Worm (Caenorhabditis elegans) whole organism, young adult: ENCODE measurements around the gene M199.8.

ENCODE experiments used
- F57A8.1 ChIP-seq: fragments of 200-800 bp; sonication (Bioruptor generic); optimal IDR thresholded peaks from 2 replicates; lab custom pipeline; 2018; ENCODE audit warnings: mild to moderate bottlenecking, missing genetic modification characterization, moderate library complexity, missing compliant biosample characterization
- cebp-1 ChIP-seq, 2 experiments: fragments of 200-800 bp in 1 of 2; sonication (Bioruptor generic) in 1 of 2; sonication (generic microtip) in 1 of 2; IDR thresholded peaks in 1 of 2; optimal IDR thresholded peaks in 1 of 2; 2 replicates each; pipeline versions ENCODE4 v1.3.6 to Lab custom; 2017 to 2022; ENCODE audit warnings: missing compliant biosample characterization in 2 of 2, missing genetic modification characterization in 2 of 2, mild to moderate bottlenecking in 1 of 2, missing genetic modification reagents in 1 of 2, moderate library complexity in 1 of 2
- hsf-1 ChIP-seq: fragments of 200-800 bp; sonication (Bioruptor generic); IDR thresholded peaks from 2 replicates; pipeline ENCODE4 v1.3.6; 2022; ENCODE audit warnings: missing genetic modification reagents, missing genetic modification characterization, missing compliant biosample characterization
- madf-10 ChIP-seq: sonication (generic microtip); optimal IDR thresholded peaks from 2 replicates; lab custom pipeline; 2016; ENCODE audit warnings: mild to moderate bottlenecking, missing genetic modification characterization, missing compliant biosample characterization
- pha-4 ChIP-seq: fragments of 150-350 bp; sonication (generic microtip); optimal IDR thresholded peaks from 2 replicates; lab custom pipeline; 2014; ENCODE audit warnings: missing biosample characterization, missing genetic modification reagents, missing genetic modification characterization
- sea-2 ChIP-seq: fragments of 200-800 bp; sonication (Bioruptor generic); IDR thresholded peaks from 2 replicates; pipeline ENCODE4 v1.3.6; 2022; ENCODE audit warnings: missing genetic modification characterization, missing compliant biosample characterization
- unc-130 ChIP-seq: sonication (generic microtip); optimal IDR thresholded peaks from 2 replicates; lab custom pipeline; 2016; ENCODE audit warnings: missing genetic modification reagents, missing genetic modification characterization, missing compliant biosample characterization

DNA sequence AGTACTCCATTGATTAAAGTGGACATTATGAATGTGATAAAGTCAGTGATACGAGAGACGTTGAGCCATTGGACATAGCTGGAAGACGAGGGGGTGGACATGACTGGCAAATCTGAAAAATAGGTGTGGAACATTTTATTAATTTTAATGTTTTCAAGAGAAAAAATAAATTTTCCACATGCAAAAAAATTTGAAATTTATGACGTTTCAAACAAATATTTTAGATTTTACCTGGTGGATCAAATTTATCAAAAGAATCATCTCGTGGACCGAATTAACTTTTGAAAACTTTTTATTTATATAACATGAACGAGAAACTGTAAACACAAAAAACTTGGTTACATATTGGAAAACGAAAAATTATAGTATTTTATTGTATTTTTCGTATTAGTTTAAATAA is 13.3 kb upstream of the M199.8 start, which contains the start of gene str-78:
- TF ChIP-seq unc-130 (GFP tag; lab: Kevin White, UChicago) (no peak), cebp-1 (GFP tag; IDR thresholded peaks at IDR 0.05; lab: Robert Waterston, UW) (no peak), cebp-1 (tag; optimal IDR thresholded peaks at IDR 0.05; lab: Kevin White, UChicago) (no peak), hsf-1 (GFP tag; lab: Robert Waterston, UW) (no peak), sea-2 (GFP tag; lab: Robert Waterston, UW) (no peak), madf-10 (no peak), F57A8.1 (GFP tag; lab: Kevin White, UChicago) (no peak), pha-4 (tag; lab: Kevin White, UChicago) (no peak)
